Worm (Caenorhabditis elegans) whole organism, early embryonic: ENCODE measurements around the gene wht-3.

ENCODE experiments used
- B0310.2 ChIP-seq: sonication (generic microtip); optimal IDR thresholded peaks from 2 replicates; lab custom pipeline; 2016; ENCODE audit warnings: mild to moderate bottlenecking, missing genetic modification characterization, missing compliant biosample characterization
- F13C5.2 ChIP-seq: sonication (generic microtip); optimal IDR thresholded peaks from 2 replicates; lab custom pipeline; 2017; ENCODE audit warnings: mild to moderate bottlenecking, missing genetic modification characterization, inconsistent platforms, missing compliant biosample characterization
- aly-1 ChIP-seq: sonication (generic microtip); optimal IDR thresholded peaks from 2 replicates; lab custom pipeline; 2016; ENCODE audit warnings: missing genetic modification characterization, missing compliant biosample characterization
- ama-1 ChIP-seq: fragments of 150-350 bp; optimal IDR thresholded peaks from 2 replicates; lab custom pipeline; 2014
- ceh-13 ChIP-seq: fragments of 200-800 bp; sonication (Bioruptor generic); optimal IDR thresholded peaks from 2 replicates; lab custom pipeline; 2018; ENCODE audit warnings: mild to moderate bottlenecking, missing genetic modification characterization, missing compliant biosample characterization
- ceh-36 ChIP-seq: sonication (generic microtip); optimal IDR thresholded peaks from 2 replicates; lab custom pipeline; 2016; ENCODE audit warnings: missing genetic modification characterization, inconsistent platforms, missing compliant biosample characterization
- ets-7 ChIP-seq: sonication (generic microtip); optimal IDR thresholded peaks from 2 replicates; lab custom pipeline; 2016; ENCODE audit warnings: missing genotype, missing genetic modification characterization, missing compliant biosample characterization
- flt-1 ChIP-seq: fragments of 200-800 bp; sonication (Bioruptor generic); IDR thresholded peaks from 2 replicates; pipeline ENCODE4 v1.3.6; 2022; ENCODE audit warnings: missing genetic modification characterization, missing compliant biosample characterization
- hmbx-1 ChIP-seq: sonication (generic microtip); optimal IDR thresholded peaks from 2 replicates; lab custom pipeline; 2016; ENCODE audit warnings: mild to moderate bottlenecking, missing genetic modification characterization, missing compliant biosample characterization
- hmg-4 ChIP-seq: fragments of 200-800 bp; sonication (Bioruptor generic); optimal IDR thresholded peaks from 2 replicates; lab custom pipeline; 2018; ENCODE audit warnings: mild to moderate bottlenecking, missing genetic modification characterization, missing compliant biosample characterization
- hnd-1 ChIP-seq: sonication (generic microtip); optimal IDR thresholded peaks from 2 replicates; lab custom pipeline; 2016; ENCODE audit warnings: missing genetic modification characterization, missing compliant biosample characterization
- pes-1 ChIP-seq: fragments of 200-800 bp; sonication (Bioruptor generic); IDR thresholded peaks from 2 replicates; pipeline ENCODE4 v1.3.6; 2022; ENCODE audit warnings: missing genetic modification reagents, missing genetic modification characterization, missing compliant biosample characterization
- scrt-1 ChIP-seq: fragments of 200-800 bp; sonication (Bioruptor generic); IDR thresholded peaks from 2 replicates; pipeline ENCODE4 v1.3.6; 2022; ENCODE audit warnings: missing genetic modification characterization, missing compliant biosample characterization
- sea-1 ChIP-seq: fragments of 200-800 bp; sonication (Bioruptor generic); conservative IDR thresholded peaks from 2 replicates; pipeline ENCODE4 v1.3.6; 2022; ENCODE audit warnings: missing genetic modification characterization, missing compliant biosample characterization
- tbx-11 ChIP-seq: fragments of 200-800 bp; sonication (Bioruptor generic); IDR thresholded peaks from 2 replicates; pipeline ENCODE4 v1.3.6; 2022; ENCODE audit warnings: missing genetic modification characterization, missing compliant biosample characterization
- tbx-37 ChIP-seq: fragments of 200-800 bp; sonication (Bioruptor generic); conservative IDR thresholded peaks from 2 replicates; pipeline ENCODE4 v1.3.6; 2022; ENCODE audit warnings: missing genetic modification reagents, missing genetic modification characterization, missing compliant biosample characterization
- tra-4 ChIP-seq: sonication (generic microtip); optimal IDR thresholded peaks from 2 replicates; lab custom pipeline; 2017; ENCODE audit warnings: missing genetic modification characterization, missing compliant biosample characterization

Gene wht-3

DNA sequence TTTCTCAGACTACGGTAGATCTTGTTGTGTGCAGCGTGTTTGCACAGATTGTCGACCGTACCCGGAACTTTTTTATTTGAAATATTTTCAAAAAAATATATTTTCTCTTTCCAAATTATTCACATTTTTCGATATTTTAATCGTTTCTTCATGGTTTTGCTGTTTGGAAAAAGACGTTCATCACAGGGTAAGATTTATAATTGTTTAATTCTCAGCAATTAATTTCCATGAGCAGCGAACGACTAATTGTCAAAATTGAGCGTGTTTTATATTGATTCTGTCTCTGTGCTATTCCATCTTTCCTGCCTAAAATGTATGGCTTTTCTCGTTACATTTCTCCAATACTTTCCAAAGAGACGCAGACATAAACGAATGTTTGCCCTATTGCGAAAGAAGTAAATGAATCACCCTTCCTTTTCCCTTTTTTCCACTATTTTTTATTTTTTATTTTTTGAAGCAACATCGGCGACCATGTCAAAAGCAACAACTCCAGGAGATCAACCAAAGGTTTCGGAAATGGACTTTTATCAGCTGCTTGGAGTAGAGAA lies 39.8 kb upstream of the wht-3 start, which contains the start of gene dnj-16:
dnj-16 (plus strand) TSS at position 51 of the 548 bp plus-strand sequence.
- TF ChIP-seq hnd-1 (tag; lab: Kevin White, UChicago) (no peak), F13C5.2 (tag; lab: Kevin White, UChicago) (peak; percentile 9), scrt-1 (GFP tag; lab: Robert Waterston, UW) (no peak)

DNA sequence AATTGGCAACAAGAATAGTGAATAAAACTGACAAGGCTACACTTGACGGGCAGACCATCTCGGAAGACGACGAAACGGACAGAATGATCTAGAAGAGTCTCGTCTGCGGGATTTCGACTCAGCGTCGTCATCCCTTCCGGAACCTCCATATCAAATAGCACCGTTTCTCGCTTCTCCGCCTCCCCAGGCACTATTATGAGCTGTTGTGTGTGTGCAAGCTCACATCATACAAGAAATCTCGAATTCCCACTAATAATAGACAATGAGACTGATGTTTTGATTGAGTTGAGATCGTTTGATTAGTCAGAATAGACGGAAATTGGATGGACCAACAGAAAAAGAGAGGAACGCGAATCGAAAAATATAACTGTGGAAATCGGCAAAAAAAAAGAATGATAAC lies 38.8 kb upstream of the wht-3 start, which contains the start of gene spp-28:
spp-28 (minus strand) TSS at position 101 of the 400 bp plus-strand sequence.
- no peak for TF ChIP-seq flt-1 (GFP tag; lab: Robert Waterston, UW)
- TF ChIP-seq ceh-13 (GFP tag; lab: Kevin White, UChicago) = no peak
- no peak for TF ChIP-seq pes-1 (GFP tag; lab: Robert Waterston, UW)

DNA sequence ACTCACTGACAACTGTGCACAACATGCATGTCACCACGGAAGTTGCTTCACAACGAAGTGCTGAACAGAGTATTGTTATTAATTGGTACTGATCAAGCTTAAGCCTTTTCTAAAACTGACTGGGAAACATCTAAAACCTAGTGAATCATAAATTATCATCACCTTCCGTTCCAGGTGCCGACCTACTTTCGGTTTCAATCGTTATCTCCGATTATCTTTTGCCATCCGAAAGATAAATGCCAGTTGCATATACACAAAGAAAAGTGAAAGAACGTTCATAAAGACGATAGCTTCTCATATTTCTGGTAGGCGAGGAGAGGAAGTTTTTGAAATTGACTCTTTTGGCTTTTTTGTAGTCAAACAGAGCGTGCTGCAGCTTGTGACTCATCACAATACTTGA lies 38.2 kb upstream of the wht-3 start:
- TF ChIP-seq hmg-4 (no peak), ets-7 (tag; lab: Kevin White, UChicago) (no peak), B0310.2 (tag; lab: Kevin White, UChicago) (no peak), ama-1 (lab: Kevin White, UChicago) (no peak), tbx-37 (GFP tag; lab: Robert Waterston, UW) (no peak), tra-4 (tag; lab: Kevin White, UChicago) (no peak), aly-1 (tag; lab: Kevin White, UChicago) (no peak), hmbx-1 (no peak), scrt-1 (GFP tag; lab: Robert Waterston, UW) (no peak), flt-1 (GFP tag; lab: Robert Waterston, UW) (no peak), pes-1 (GFP tag; lab: Robert Waterston, UW) (no peak), F13C5.2 (tag; lab: Kevin White, UChicago) (no peak), ceh-36 (no peak), tbx-11 (GFP tag; lab: Robert Waterston, UW) (no peak), sea-1 (GFP tag; lab: Robert Waterston, UW) (no peak), ceh-13 (GFP tag; lab: Kevin White, UChicago) (no peak)

DNA sequence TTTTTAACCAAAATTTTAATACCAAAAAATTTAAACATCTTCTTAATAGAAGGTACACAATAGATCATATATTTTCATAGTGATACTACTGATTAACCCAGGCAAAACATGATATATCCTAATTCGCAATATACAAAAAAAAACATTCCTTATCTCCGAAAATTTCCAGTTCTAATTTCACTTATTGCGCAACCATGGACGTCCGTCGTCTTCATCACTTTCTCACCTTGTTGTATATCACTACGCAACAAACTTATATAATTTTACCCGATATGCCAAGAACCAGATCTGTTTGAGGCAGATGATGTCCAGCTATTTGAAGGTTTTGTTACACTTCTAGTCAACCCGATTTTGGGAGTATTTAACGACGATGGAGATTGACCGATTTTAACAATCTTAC lies 36.4 kb upstream of the wht-3 start, which contains the start of gene R74.2:
R74.2 (plus strand) TSS at position 316 of the 400 bp plus-strand sequence.
- TF ChIP-seq ama-1 (lab: Kevin White, UChicago) (no peak), F13C5.2 (tag; lab: Kevin White, UChicago) (no peak), hmg-4 (no peak), ceh-36 (no peak), tbx-37 (GFP tag; lab: Robert Waterston, UW) (no peak), B0310.2 (tag; lab: Kevin White, UChicago) (no peak), tra-4 (tag; lab: Kevin White, UChicago) (no peak)

DNA sequence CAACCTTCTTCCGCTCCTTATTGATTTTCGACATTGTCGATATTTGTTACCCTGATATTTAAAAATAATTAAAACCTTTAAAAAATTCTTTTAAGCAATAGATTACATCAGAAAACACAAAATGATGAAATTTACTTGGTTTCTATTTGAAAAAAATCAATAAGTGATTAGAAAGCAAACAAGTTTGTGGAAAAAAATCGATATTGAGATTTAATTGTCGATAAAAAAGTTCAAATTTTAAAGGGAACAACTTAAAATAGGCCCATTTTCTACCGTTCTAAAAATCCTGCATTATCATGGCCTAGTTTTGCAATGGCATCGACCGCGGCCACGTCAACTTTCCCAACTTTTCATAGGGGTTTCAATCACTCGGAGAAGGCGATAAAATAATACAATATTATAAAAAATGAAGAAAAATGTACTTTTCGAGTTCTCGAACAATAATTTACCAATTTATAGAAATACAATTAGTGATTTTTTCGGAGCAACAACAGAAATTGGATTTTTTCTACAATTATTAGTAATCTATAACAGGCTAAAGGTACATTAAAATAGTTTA lies 35.4 kb upstream of the wht-3 start, which contains the start of gene lars-1:
lars-1 (minus strand) TSS at position 51 of the 559 bp plus-strand sequence.
- TF ChIP-seq sea-1 (GFP tag; lab: Robert Waterston, UW) = no peak
- no peak for TF ChIP-seq aly-1 (tag; lab: Kevin White, UChicago)
- no peak for TF ChIP-seq tra-4 (tag; lab: Kevin White, UChicago)
- no peak for TF ChIP-seq ama-1 (lab: Kevin White, UChicago)
- TF ChIP-seq hmbx-1 = no peak

DNA sequence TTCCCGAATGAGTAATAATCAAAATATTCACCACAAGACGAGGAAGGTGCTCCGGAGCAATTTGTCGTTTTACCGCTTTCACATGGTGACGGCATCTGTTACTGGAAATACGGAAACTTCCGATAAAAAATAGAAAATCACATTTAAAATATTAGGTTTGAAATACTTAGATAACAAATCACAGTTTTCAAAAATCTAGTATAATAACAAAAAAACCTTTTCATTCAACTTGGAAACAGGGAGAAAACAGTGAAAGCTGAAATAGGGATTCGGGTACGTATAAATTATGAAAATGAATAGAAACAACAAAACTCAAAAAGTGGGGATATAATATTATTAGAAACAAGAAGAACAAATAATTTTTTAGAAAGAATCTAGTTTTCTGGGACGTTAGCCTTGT lies 29.9 kb upstream of the wht-3 start, which contains the start of gene C16C10.1:
C16C10.1 (minus strand) TSS at position 101 of the 400 bp plus-strand sequence.
- no peak for TF ChIP-seq hmbx-1
- TF ChIP-seq B0310.2 (tag; lab: Kevin White, UChicago) = no peak
- no peak for TF ChIP-seq ceh-36
- TF ChIP-seq ceh-13 (GFP tag; lab: Kevin White, UChicago) = no peak
- TF ChIP-seq tra-4 (tag; lab: Kevin White, UChicago) = no peak
- no peak for TF ChIP-seq hmg-4
- no peak for TF ChIP-seq ama-1 (lab: Kevin White, UChicago)
- TF ChIP-seq sea-1 (GFP tag; lab: Robert Waterston, UW) = no peak

DNA sequence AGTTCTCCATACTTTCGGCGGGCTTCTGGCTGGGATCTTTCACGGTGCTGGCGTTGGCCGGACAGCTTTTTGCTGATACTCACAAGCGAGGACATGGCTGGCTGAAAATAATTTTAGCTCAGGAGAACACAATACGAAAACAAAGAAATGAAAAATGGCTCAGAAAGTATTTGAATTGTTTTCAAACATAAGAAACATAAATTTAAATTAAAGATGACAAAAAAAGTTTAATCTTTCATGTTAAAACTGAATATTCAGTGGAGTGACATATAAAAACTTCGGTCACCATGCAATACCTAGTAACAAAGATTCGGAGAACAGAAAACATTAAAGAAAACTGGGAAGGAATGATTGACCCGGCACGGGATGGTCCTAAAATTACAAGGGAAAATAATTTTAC lies 27.2 kb upstream of the wht-3 start, which contains the start of gene C16C10.2:
C16C10.2 (minus strand) TSS at position 101 of the 400 bp plus-strand sequence.
- TF ChIP-seq B0310.2 (tag; lab: Kevin White, UChicago) (no peak), ceh-36 (no peak), ets-7 (tag; lab: Kevin White, UChicago) (no peak), hmg-4 (no peak), tbx-37 (GFP tag; lab: Robert Waterston, UW) (no peak), tbx-11 (GFP tag; lab: Robert Waterston, UW) (no peak), sea-1 (GFP tag; lab: Robert Waterston, UW) (no peak), hnd-1 (tag; lab: Kevin White, UChicago) (no peak)

DNA sequence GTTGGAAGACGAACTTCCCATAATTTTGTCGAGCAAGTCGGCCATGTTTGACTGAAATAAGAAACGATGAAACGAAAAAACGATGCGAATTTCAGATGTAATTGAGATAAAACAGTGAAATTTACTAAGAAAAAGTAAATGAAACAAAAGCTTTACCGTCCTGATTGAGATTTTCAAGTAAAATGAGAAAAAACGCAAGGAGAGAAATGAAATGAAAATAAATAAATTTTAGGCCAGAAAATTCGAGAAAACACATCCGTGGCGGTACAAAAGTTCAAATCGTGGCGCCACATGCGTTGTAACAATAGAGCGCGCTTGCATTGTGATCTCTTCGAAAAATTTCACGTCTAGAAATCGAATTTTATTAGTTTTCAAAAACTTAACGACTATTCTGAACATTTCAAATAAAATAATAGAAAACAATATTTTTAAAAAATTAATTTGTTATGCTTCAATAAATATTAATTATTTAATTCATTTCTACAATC lies 24.8 kb upstream of the wht-3 start, which contains the start of the genes hrde-1 and C16C10.13:
hrde-1 (minus strand) TSS at position 51 of the 488 bp plus-strand sequence.
C16C10.13 (plus strand) TSS at position 332 of the 488 bp plus-strand sequence.
- TF ChIP-seq sea-1 (GFP tag; lab: Robert Waterston, UW) (no peak), tbx-37 (GFP tag; lab: Robert Waterston, UW) (no peak)
